Fruit fly (Drosophila melanogaster) S2 (cell line): ENCODE results near the gene att-ORFB.

ENCODE experiments used
- CG8478 ChIP-seq: fragments of >200 bp; optimal IDR thresholded peaks from 2 replicates; lab custom pipeline; 2018
- CTCF ChIP-seq, 2 experiments: fragments of >200 bp; optimal IDR thresholded peaks; 2 replicates each; lab custom pipeline; 2018

dm6 chr3R:20557415-20558105, 3.4 kb upstream of the att-ORFB start, which contains the start of the genes DPCoAC and CG5180:
- TF ChIP-seq CG8478 (no peak), CTCF (optimal IDR thresholded peaks at IDR 0.05; lab: Kevin White, UChicago) (peak; percentile 58 to 66)
